Worm (Caenorhabditis elegans) whole organism, L1 larva: ENCODE results near the gene F45G2.8.

Experiments used
- ama-1 ChIP-seq: fragments of 150-350 bp; optimal IDR thresholded peaks from 2 replicates; lab custom pipeline; 2014
- ceh-82 ChIP-seq, 3 experiments: fragments of 150-350 bp in 1 of 3; sonication (generic microtip) in 2 of 3; optimal IDR thresholded peaks; 2 replicates each; lab custom pipeline; 2014 to 2017; ENCODE audit warnings: missing biosample characterization in 3 of 3, missing genetic modification characterization in 3 of 3
- snpc-4 ChIP-seq: fragments of 150-350 bp; optimal IDR thresholded peaks from 2 replicates; lab custom pipeline; 2014; ENCODE audit warnings: missing biosample characterization, missing genetic modification characterization
- sptf-1 ChIP-seq: fragments of 150-350 bp; optimal IDR thresholded peaks from 2 replicates; lab custom pipeline; 2014; ENCODE audit warnings: missing biosample characterization, missing genetic modification characterization

DNA sequence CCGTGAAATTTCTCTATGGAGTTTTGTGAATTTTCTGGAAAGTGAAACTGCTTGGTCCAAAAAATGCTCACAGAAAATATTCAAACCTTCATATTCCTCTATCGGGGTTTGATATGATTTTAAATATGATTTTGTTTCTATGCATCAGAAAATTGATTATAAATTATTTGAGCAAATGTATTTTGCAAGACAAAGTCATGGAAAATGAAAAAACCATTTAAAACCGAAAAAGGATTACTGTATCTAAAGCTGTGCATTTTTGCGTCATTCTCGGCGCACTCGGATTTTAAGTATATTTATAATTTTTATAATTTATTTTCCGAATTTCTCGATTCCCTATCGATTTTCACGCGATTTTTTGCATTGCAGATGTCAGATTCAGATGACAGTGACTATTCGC is 36.0 kb upstream of the F45G2.8 start, which contains the start of gene pssy-2:
- TF ChIP-seq snpc-4 (tag; lab: Kevin White, UChicago), result no peak
- TF ChIP-seq ceh-82 (tag; optimal IDR thresholded peaks at IDR 0.05; lab: Kevin White, UChicago), result no peak
- TF ChIP-seq ama-1 (lab: Kevin White, UChicago), result no peak
- TF ChIP-seq sptf-1 (tag; lab: Kevin White, UChicago), result no peak
